Fruit fly (Drosophila melanogaster): ENCODE results near the gene hoe2.

- TF ChIP-seq CG9948 (tag; optimal IDR thresholded peaks at IDR 0.05), result no peak
- no peak for TF ChIP-seq CG8301 (tag; optimal IDR thresholded peaks at IDR 0.05)
- no peak for TF ChIP-seq CG13204 (GFP tag; optimal IDR thresholded peaks at IDR 0.05)
- TF ChIP-seq CG34367 (tag; optimal IDR thresholded peaks at IDR 0.05), result no peak
- no peak for TF ChIP-seq CG14655 (GFP tag; optimal IDR thresholded peaks at IDR 0.05)
- TF ChIP-seq CG12605 (GFP tag; IDR thresholded peaks at IDR 0.05), result no peak
- TF ChIP-seq CG10348 (GFP tag; IDR thresholded peaks at IDR 0.05), result no peak
- no peak for TF ChIP-seq rn (GFP tag; IDR thresholded peaks at IDR 0.05)
- no peak for TF ChIP-seq Ets98B (GFP tag; IDR thresholded peaks at IDR 0.05)
- no peak for TF ChIP-seq CG4496 (GFP tag; IDR thresholded peaks at IDR 0.05)
- no peak for TF ChIP-seq Snoo (tag; optimal IDR thresholded peaks at IDR 0.05)
Observed at dm6 chr2L:4937060-4937459, 810 bp upstream of the hoe2 start, which contains the start of gene Sgs1.

All from whole organism, pupa.